Fruit fly (Drosophila melanogaster) whole organism, embryonic: ENCODE measurements around the gene Cep97.

Source experiments
- ATbp ChIP-seq: fragments of 200-800 bp; sonication (Bioruptor generic); optimal IDR thresholded peaks from 2 replicates; lab custom pipeline; 2017; ENCODE audit warnings: missing biosample characterization, mild to moderate bottlenecking, missing genetic modification characterization, missing genetic modification reagents
- Asciz ChIP-seq: fragments of 200-800 bp; sonication (Bioruptor generic); optimal IDR thresholded peaks from 2 replicates; lab custom pipeline; 2017; ENCODE audit warnings: missing biosample characterization, mild to moderate bottlenecking, missing genetic modification characterization, missing genetic modification reagents
- Bdp1 ChIP-seq: fragments of 200-800 bp; sonication (Bioruptor generic); optimal IDR thresholded peaks from 3 replicates; lab custom pipeline; 2016; ENCODE audit warnings: missing biosample characterization, missing genetic modification characterization
- Blimp-1 ChIP-seq: fragments of 200-800 bp; sonication (Bioruptor generic); optimal IDR thresholded peaks from 3 replicates; lab custom pipeline; 2018; ENCODE audit warnings: missing biosample characterization, missing genetic modification characterization, mild to moderate bottlenecking, moderate library complexity, missing genetic modification reagents
- CG11093 ChIP-seq: fragments of 200-800 bp; sonication (Bioruptor generic); IDR thresholded peaks from 3 replicates; pipeline ENCODE4 v1.3.6; 2022; ENCODE audit warnings: missing biosample characterization, missing genetic modification characterization
- CG1233 ChIP-seq: fragments of 200-800 bp; sonication (Bioruptor generic); optimal IDR thresholded peaks from 4 replicates; lab custom pipeline; 2018; ENCODE audit warnings: missing biosample characterization, mild to moderate bottlenecking, missing genetic modification characterization
- CG16779 ChIP-seq: fragments of 200-800 bp; sonication (Bioruptor generic); IDR thresholded peaks from 2 replicates; pipeline ENCODE4 v1.3.6; 2022; ENCODE audit warnings: missing biosample characterization, missing genetic modification characterization
- CG16815 ChIP-seq: fragments of 200-800 bp; sonication (Bioruptor generic); optimal IDR thresholded peaks from 3 replicates; lab custom pipeline; 2017; ENCODE audit warnings: missing biosample characterization, mild to moderate bottlenecking, missing genetic modification characterization
- CG17568 ChIP-seq: fragments of 200-800 bp; sonication (Bioruptor generic); optimal IDR thresholded peaks from 2 replicates; lab custom pipeline; 2018; ENCODE audit warnings: missing biosample characterization, mild to moderate bottlenecking, missing genetic modification characterization, moderate library complexity
- CG2202 ChIP-seq: fragments of 200-800 bp; sonication (Bioruptor generic); optimal IDR thresholded peaks from 2 replicates; lab custom pipeline; 2018; ENCODE audit warnings: missing biosample characterization, mild to moderate bottlenecking, missing genetic modification characterization
- CG3407 ChIP-seq: fragments of 200-800 bp; sonication (Bioruptor generic); optimal IDR thresholded peaks from 2 replicates; lab custom pipeline; 2018; ENCODE audit warnings: missing biosample characterization, mild to moderate bottlenecking, missing genetic modification characterization
- CG34422 ChIP-seq: fragments of 200-800 bp; sonication (Bioruptor generic); IDR thresholded peaks from 3 replicates; pipeline ENCODE4 v1.3.6; 2022; ENCODE audit warnings: missing biosample characterization, missing genetic modification characterization
- CG4328 ChIP-seq: fragments of 200-800 bp; sonication (Bioruptor generic); optimal IDR thresholded peaks from 3 replicates; lab custom pipeline; 2017; ENCODE audit warnings: missing biosample characterization, missing genetic modification reagents, missing genetic modification characterization
- CG4360 ChIP-seq: fragments of 200-800 bp; sonication (Bioruptor generic); IDR thresholded peaks from 2 replicates; pipeline ENCODE4 v1.3.6; 2022; ENCODE audit warnings: missing biosample characterization, missing genetic modification characterization
- CG4854 ChIP-seq: fragments of 200-800 bp; sonication (Bioruptor generic); optimal IDR thresholded peaks from 2 replicates; lab custom pipeline; 2016; ENCODE audit warnings: missing biosample characterization, missing genetic modification characterization, inconsistent platforms
- CG7839 ChIP-seq: fragments of 200-800 bp; sonication (Bioruptor generic); optimal IDR thresholded peaks from 3 replicates; lab custom pipeline; 2018; ENCODE audit warnings: missing biosample characterization, mild to moderate bottlenecking, missing genetic modification characterization, moderate library complexity
- CG7963 ChIP-seq: fragments of 200-800 bp; sonication (Bioruptor generic); IDR thresholded peaks from 3 replicates; pipeline ENCODE4 v1.3.6; 2022; ENCODE audit warnings: missing biosample characterization, missing genetic modification characterization; ENCODE audit not compliant: partially characterized antibody
- CG9727 ChIP-seq: fragments of 200-800 bp; sonication (Bioruptor generic); optimal IDR thresholded peaks from 3 replicates; lab custom pipeline; 2017; ENCODE audit warnings: missing biosample characterization, mild to moderate bottlenecking, missing genetic modification characterization
- Eip74EF ChIP-seq, 2 experiments: fragments of 200-800 bp in 1 of 2; fragments of >200 bp in 1 of 2; sonication (Bioruptor generic) in 1 of 2; optimal IDR thresholded peaks; 2 replicates each; lab custom pipeline; 2017 to 2019; ENCODE audit warnings: missing biosample characterization in 2 of 2, missing genetic modification characterization in 2 of 2, mild to moderate bottlenecking in 1 of 2, moderate library complexity in 1 of 2
- Fer2 ChIP-seq: fragments of 200-800 bp; sonication (Bioruptor generic); optimal IDR thresholded peaks from 2 replicates; lab custom pipeline; 2018; ENCODE audit warnings: missing biosample characterization, mild to moderate bottlenecking, missing genetic modification characterization, moderate library complexity
- Hr3 ChIP-seq: fragments of 200-800 bp; sonication (Bioruptor generic); optimal IDR thresholded peaks from 3 replicates; lab custom pipeline; 2016; ENCODE audit warnings: missing biosample characterization, missing genetic modification characterization
- Lhr ChIP-seq: fragments of 200-800 bp; sonication (Bioruptor generic); optimal IDR thresholded peaks from 3 replicates; lab custom pipeline; 2017; ENCODE audit warnings: mild to moderate bottlenecking, missing biosample characterization, missing genetic modification reagents, missing genetic modification characterization
- Mad ChIP-seq: fragments of 200-800 bp; sonication (Bioruptor generic); optimal IDR thresholded peaks from 2 replicates; lab custom pipeline; 2016; ENCODE audit warnings: missing biosample characterization, missing genetic modification characterization
- NK7.1 ChIP-seq: fragments of 200-800 bp; sonication (Bioruptor generic); optimal IDR thresholded peaks from 3 replicates; lab custom pipeline; 2016; ENCODE audit warnings: missing biosample characterization, missing genetic modification characterization
- Nf-YB ChIP-seq: fragments of 200-800 bp; sonication (Bioruptor generic); optimal IDR thresholded peaks from 3 replicates; lab custom pipeline; 2019; ENCODE audit warnings: missing biosample characterization, mild to moderate bottlenecking, missing genetic modification characterization, moderate library complexity
- Oli ChIP-seq: fragments of 200-800 bp; sonication (Bioruptor generic); optimal IDR thresholded peaks from 2 replicates; lab custom pipeline; 2018; ENCODE audit warnings: missing biosample characterization, mild to moderate bottlenecking, missing genetic modification characterization, moderate library complexity
- Vsx1 ChIP-seq: fragments of 200-800 bp; sonication (Bioruptor generic); optimal IDR thresholded peaks from 2 replicates; lab custom pipeline; 2017; ENCODE audit warnings: missing biosample characterization, mild to moderate bottlenecking, missing genetic modification characterization, missing genetic modification reagents
- br ChIP-seq: fragments of >200 bp; optimal IDR thresholded peaks from 2 replicates; lab custom pipeline; 2017
- bsh ChIP-seq, 2 experiments: fragments of 200-800 bp; sonication (Bioruptor generic); optimal IDR thresholded peaks; 2 replicates each; lab custom pipeline; 2017 to 2018; ENCODE audit warnings: mild to moderate bottlenecking in 2 of 2, missing biosample characterization in 2 of 2, missing genetic modification characterization in 2 of 2, moderate library complexity in 1 of 2
- btn ChIP-seq: fragments of 200-800 bp; sonication (Bioruptor generic); optimal IDR thresholded peaks from 2 replicates; lab custom pipeline; 2016; ENCODE audit warnings: missing biosample characterization, missing genetic modification characterization
- croc ChIP-seq: fragments of 200-800 bp; sonication (Bioruptor generic); conservative IDR thresholded peaks from 3 replicates; pipeline ENCODE4 v1.3.6; 2022; ENCODE audit warnings: missing biosample characterization, missing genetic modification characterization
- da ChIP-seq: fragments of 200-800 bp; sonication (Bioruptor generic); optimal IDR thresholded peaks from 2 replicates; lab custom pipeline; 2016; ENCODE audit warnings: missing biosample characterization, missing genetic modification characterization
- dimm ChIP-seq: fragments of 200-800 bp; sonication (Bioruptor generic); IDR thresholded peaks from 2 replicates; pipeline ENCODE4 v1.3.6; 2022; ENCODE audit warnings: missing biosample characterization, missing genetic modification characterization
- dysf ChIP-seq: fragments of 200-800 bp; sonication (Bioruptor generic); IDR thresholded peaks from 3 replicates; pipeline ENCODE4 v1.3.6; 2022; ENCODE audit warnings: missing biosample characterization, missing genetic modification characterization
- esg ChIP-seq: fragments of 200-800 bp; sonication (Bioruptor generic); conservative IDR thresholded peaks from 2 replicates; pipeline ENCODE4 v1.3.6; 2022; ENCODE audit warnings: missing biosample characterization, missing genetic modification characterization
- fd96Cb ChIP-seq: fragments of 200-800 bp; sonication (Bioruptor generic); optimal IDR thresholded peaks from 2 replicates; lab custom pipeline; 2018; ENCODE audit warnings: missing biosample characterization, mild to moderate bottlenecking, missing genetic modification characterization, moderate library complexity
- fru ChIP-seq: fragments of >200 bp; optimal IDR thresholded peaks from 2 replicates; lab custom pipeline; 2017
- gem ChIP-seq: fragments of 200-800 bp; sonication (Bioruptor generic); optimal IDR thresholded peaks from 2 replicates; lab custom pipeline; 2019; ENCODE audit warnings: missing biosample characterization, mild to moderate bottlenecking, missing genetic modification characterization, moderate library complexity
- grau ChIP-seq: fragments of 200-800 bp; optimal IDR thresholded peaks from 3 replicates; lab custom pipeline; 2019; ENCODE audit warnings: missing biosample characterization, mild to moderate bottlenecking, missing genetic modification characterization, moderate library complexity
- maf-S ChIP-seq: fragments of 200-800 bp; sonication (Bioruptor generic); optimal IDR thresholded peaks from 2 replicates; lab custom pipeline; 2016; ENCODE audit warnings: missing biosample characterization, missing genetic modification characterization
- nau ChIP-seq: fragments of 200-800 bp; sonication (Bioruptor generic); optimal IDR thresholded peaks from 3 replicates; lab custom pipeline; 2017; ENCODE audit warnings: missing biosample characterization, mild to moderate bottlenecking, missing genetic modification characterization, missing genetic modification reagents
- peb ChIP-seq: fragments of 200-800 bp; sonication (Bioruptor generic); IDR thresholded peaks from 2 replicates; pipeline ENCODE4 v1.3.6; 2022; ENCODE audit warnings: missing biosample characterization, missing genetic modification characterization
- phol ChIP-seq: fragments of 200-800 bp; sonication (Bioruptor generic); optimal IDR thresholded peaks from 3 replicates; lab custom pipeline; 2018; ENCODE audit warnings: missing biosample characterization, mild to moderate bottlenecking, missing genetic modification characterization, moderate library complexity
- pita ChIP-seq: fragments of 200-800 bp; sonication (Bioruptor generic); optimal IDR thresholded peaks from 2 replicates; lab custom pipeline; 2017; ENCODE audit warnings: missing biosample characterization, mild to moderate bottlenecking, missing genetic modification characterization
- prd ChIP-seq, 3 experiments: fragments of >200 bp in 2 of 3; fragments of 200-800 bp in 1 of 3; sonication (Bioruptor generic) in 1 of 3; optimal IDR thresholded peaks in 2 of 3; IDR thresholded peaks in 1 of 3; 2 replicates in 2 of 3; 3 replicates in 1 of 3; pipeline versions ENCODE4 v1.3.6 to Lab custom; 2017 to 2022; ENCODE audit warnings: missing biosample characterization in 1 of 3, missing genetic modification characterization in 1 of 3
- ranshi ChIP-seq: fragments of 200-800 bp; sonication (Bioruptor generic); IDR thresholded peaks from 2 replicates; pipeline ENCODE4 v1.3.6; 2022; ENCODE audit warnings: missing biosample characterization, missing genetic modification characterization
- sima ChIP-seq: fragments of 200-800 bp; sonication (Bioruptor generic); optimal IDR thresholded peaks from 2 replicates; lab custom pipeline; 2016; ENCODE audit warnings: missing biosample characterization, missing genetic modification characterization
- tgo ChIP-seq: fragments of 200-800 bp; sonication (Bioruptor generic); IDR thresholded peaks from 3 replicates; pipeline ENCODE4 v1.3.6; 2022; ENCODE audit warnings: missing biosample characterization, missing genetic modification characterization
- trem ChIP-seq: fragments of 200-800 bp; optimal IDR thresholded peaks from 3 replicates; lab custom pipeline; 2019; ENCODE audit warnings: missing biosample characterization, mild to moderate bottlenecking, missing genetic modification characterization, moderate library complexity
- z ChIP-seq: fragments of 200-800 bp; sonication (Bioruptor generic); IDR thresholded peaks from 3 replicates; pipeline ENCODE4 v1.3.6; 2022; ENCODE audit warnings: missing biosample characterization, missing genetic modification characterization

Gene Cep97

DNA sequence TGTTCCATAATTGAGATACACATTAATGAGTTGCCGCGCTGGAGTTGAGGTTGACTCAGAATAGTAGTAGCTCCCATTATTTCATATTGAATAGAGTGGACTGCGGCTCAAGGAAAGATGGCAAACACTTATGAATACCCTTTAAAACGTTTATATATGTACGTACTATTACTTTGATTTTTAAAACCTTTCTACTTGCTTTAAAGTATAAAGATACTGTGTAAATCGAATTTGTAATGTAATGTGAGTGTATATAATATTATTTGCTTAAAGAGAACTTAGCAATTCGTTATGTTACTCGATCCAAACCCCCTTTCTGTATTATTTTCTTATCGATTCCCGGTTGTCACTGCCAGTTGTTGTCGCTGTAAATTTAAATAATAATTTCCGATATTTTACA, 16.2 kb upstream of the Cep97 start (continued):
- no peak for TF ChIP-seq maf-S (GFP tag; lab: Kevin White, UChicago)
- peak in 1 of 2 experiments; percentile 32 for TF ChIP-seq Eip74EF (GFP tag; optimal IDR thresholded peaks at IDR 0.05; lab: Kevin White, UChicago)
- no peak for TF ChIP-seq Lhr
- no peak for TF ChIP-seq da (GFP tag; lab: Kevin White, UChicago)
- TF ChIP-seq gem, result peak; percentile 75
- peak in 1 of 2 experiments; percentile 84 for TF ChIP-seq bsh (GFP tag; optimal IDR thresholded peaks at IDR 0.05; lab: Kevin White, UChicago)
- peak; percentile 74 for TF ChIP-seq phol (tag; lab: Kevin White, UChicago)
- TF ChIP-seq Vsx1 (GFP tag; lab: Kevin White, UChicago), result peak; percentile 15
- TF ChIP-seq CG9727 (GFP tag; lab: Kevin White, UChicago), result peak; percentile 13
- TF ChIP-seq CG34422 (GFP tag; lab: Robert Waterston, UW), result peak; percentile 21; the same call in 1 of the 3 replicates
- TF ChIP-seq fd96Cb, result peak; percentile 65
- TF ChIP-seq ranshi (GFP tag; lab: Robert Waterston, UW), result 0 out of 2 replicates have a peak, but pooled peaks have one; percentile 7
- TF ChIP-seq grau (tag; lab: Kevin White, UChicago), result peak; percentile 54
- TF ChIP-seq tgo, result no peak
- TF ChIP-seq CG3407, result peak; percentile 30
- peak; percentile 43 for TF ChIP-seq ATbp (GFP tag; lab: Kevin White, UChicago)
- TF ChIP-seq CG11093 (GFP tag; lab: Robert Waterston, UW), result 0 out of 3 replicates have a peak, but pooled peaks have one; percentile 32
- TF ChIP-seq nau (GFP tag; lab: Kevin White, UChicago), result no peak
- TF ChIP-seq prd (optimal IDR thresholded peaks at IDR 0.05; lab: Kevin White, UChicago), result no peak
- TF ChIP-seq prd (GFP tag; IDR thresholded peaks at IDR 0.05; lab: Robert Waterston, UW), result peak; percentile 20; the same call in 1 of the 3 replicates
- peak; percentile 63 for TF ChIP-seq CG7839 (tag; lab: Kevin White, UChicago)
- TF ChIP-seq Nf-YB (GFP tag; lab: Kevin White, UChicago), result peak; percentile 37
- TF ChIP-seq Oli (tag; lab: Kevin White, UChicago), result peak; percentile 59
- peak; percentile 71 for TF ChIP-seq Blimp-1
- TF ChIP-seq CG4854 (GFP tag; lab: Kevin White, UChicago), result no peak
- TF ChIP-seq Asciz, result peak; percentile 40
- TF ChIP-seq, all 482 proteins: peak for 91

DNA sequence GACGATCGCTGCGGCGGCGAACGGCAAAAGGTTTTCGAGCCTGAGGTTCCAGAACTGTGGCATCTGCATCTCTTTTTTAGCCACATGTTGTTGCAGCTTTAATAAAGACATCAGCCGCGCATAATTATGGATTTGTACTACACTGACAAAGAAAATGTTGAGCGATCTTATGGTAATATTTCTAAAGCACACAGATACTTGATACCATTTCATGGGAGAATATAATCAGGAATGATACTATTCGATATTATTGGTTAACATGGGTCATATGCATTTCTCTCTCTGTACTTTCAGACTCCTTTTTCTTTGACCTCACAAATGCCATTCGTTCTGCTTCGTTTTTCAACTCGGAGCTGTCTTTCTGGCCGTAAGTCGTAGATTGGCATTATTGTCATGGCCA, 15.4 kb upstream of the Cep97 start:
- TF ChIP-seq z (GFP tag; lab: Robert Waterston, UW) (no peak), esg (GFP tag; lab: Robert Waterston, UW) (no peak), Lhr (no peak), br (lab: Kevin White, UChicago) (no peak), Fer2 (tag; lab: Kevin White, UChicago) (no peak), sima (GFP tag; lab: Kevin White, UChicago) (no peak), CG17568 (no peak), Bdp1 (no peak), CG7963 (GFP tag; lab: Robert Waterston, UW) (no peak), NK7.1 (no peak), Hr3 (GFP tag; lab: Kevin White, UChicago) (no peak), CG16779 (GFP tag; lab: Robert Waterston, UW) (no peak), CG7839 (tag; lab: Kevin White, UChicago) (peak; percentile 44), CG16815 (GFP tag; lab: Kevin White, UChicago) (peak; percentile 12), peb (GFP tag; lab: Robert Waterston, UW) (no peak), pita (no peak), CG4328 (no peak), dysf (no peak; the same call in 2 of the 3 replicates), dimm (GFP tag; lab: Robert Waterston, UW) (no peak), CG1233 (GFP tag; lab: Kevin White, UChicago) (no peak), Mad (GFP tag; lab: Kevin White, UChicago) (no peak), croc (peak; percentile 48), fru (lab: Kevin White, UChicago) (no peak), btn (GFP tag; lab: Kevin White, UChicago) (no peak), CG4360 (peak; percentile 37; the same call in 1 of the 2 replicates), CG2202 (peak; percentile 34), trem (peak; percentile 39)
